Fruit fly (Drosophila melanogaster) Kc167 (cell line): ENCODE results near the gene vex.

Experiments
- Sin3A ChIP-seq: fragments of >200 bp; optimal IDR thresholded peaks from 2 replicates; lab custom pipeline; 2018; ENCODE audit warnings: missing external identifiers
- h ChIP-seq: fragments of >200 bp; optimal IDR thresholded peaks from 3 replicates; lab custom pipeline; 2018; ENCODE audit warnings: missing external identifiers
- insv ChIP-seq: fragments of >200 bp; optimal IDR thresholded peaks from 3 replicates; lab custom pipeline; 2018; ENCODE audit warnings: missing external identifiers

dm6 chrX:11039788-11040187 lies at the start of gene vex:
- TF ChIP-seq h (no peak), Sin3A (no peak), insv (lab: Kevin White, UChicago) (no peak)
